Worm (Caenorhabditis elegans) whole organism, L4/young adult: ENCODE results near the gene fbxa-71.
"Not testable (repeated sequence)": the region's sequence is repeated elsewhere in the genome, so short reads cannot be mapped to it uniquely, and the experiment has no call there.

Experiments
- W03F9.2 ChIP-seq: fragments of 150-350 bp; optimal IDR thresholded peaks from 2 replicates; lab custom pipeline; 2014; ENCODE audit warnings: missing biosample characterization, missing genetic modification characterization
- dao-5 ChIP-seq: sonication (generic microtip); optimal IDR thresholded peaks from 2 replicates; lab custom pipeline; 2016; ENCODE audit warnings: missing genotype, missing genetic modification characterization, moderate library complexity, missing compliant biosample characterization
- him-1 ChIP-seq: sonication (generic microtip); optimal IDR thresholded peaks from 2 replicates; lab custom pipeline; 2016; ENCODE audit warnings: missing genotype, missing genetic modification reagents, missing genetic modification characterization, missing compliant biosample characterization

Gene fbxa-71

DNA sequence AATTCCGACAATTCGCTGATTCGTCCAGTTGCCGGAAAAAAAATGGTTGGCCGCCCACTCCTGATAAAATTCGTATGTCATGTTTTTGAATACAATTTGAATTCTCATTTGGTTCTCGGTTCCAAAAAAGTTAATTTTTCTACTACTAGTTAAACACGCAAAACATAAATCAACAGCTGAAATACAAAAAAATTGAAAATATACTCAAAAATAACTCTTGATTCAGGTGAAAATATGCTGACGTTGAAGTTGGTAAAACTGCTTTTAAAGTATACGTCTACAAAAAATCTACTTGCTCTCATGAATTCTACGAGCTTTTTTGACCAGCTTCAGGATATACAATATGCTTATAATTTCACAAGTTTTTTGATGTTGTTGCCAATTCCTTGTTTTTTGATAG is 15.2 kb upstream of the fbxa-71 start, which contains the start of gene srz-56:
Gene srz-56 (plus strand): TSS at position 301 of the 400 bp plus-strand sequence.
- no peak for TF ChIP-seq him-1 (tag; lab: Kevin White, UChicago)
- no peak for TF ChIP-seq dao-5 (tag; lab: Kevin White, UChicago)
- TF ChIP-seq W03F9.2 (tag; lab: Kevin White, UChicago): no peak

DNA sequence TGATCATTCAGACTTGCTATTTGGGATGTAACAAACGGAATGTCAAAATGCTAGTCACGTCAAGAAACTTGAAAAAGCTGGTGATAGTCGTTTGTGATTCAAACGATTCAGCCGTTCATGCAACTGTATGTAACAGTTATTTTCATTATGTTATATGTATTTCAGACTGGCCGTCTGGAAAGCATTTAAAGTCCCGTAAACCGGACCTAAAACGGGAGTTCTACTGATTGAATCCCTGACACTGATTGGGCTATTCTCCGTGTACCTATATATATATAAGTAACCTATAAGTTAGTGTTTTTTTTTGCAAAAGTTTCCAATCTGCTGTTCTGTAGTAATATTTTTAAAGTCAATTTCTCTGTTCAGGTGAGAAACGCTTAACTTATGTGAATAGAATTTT is 12.0 kb upstream of the fbxa-71 start:
- no peak for TF ChIP-seq dao-5 (tag; lab: Kevin White, UChicago)
- no peak for TF ChIP-seq W03F9.2 (tag; lab: Kevin White, UChicago)
- TF ChIP-seq him-1 (tag; lab: Kevin White, UChicago): no peak

DNA sequence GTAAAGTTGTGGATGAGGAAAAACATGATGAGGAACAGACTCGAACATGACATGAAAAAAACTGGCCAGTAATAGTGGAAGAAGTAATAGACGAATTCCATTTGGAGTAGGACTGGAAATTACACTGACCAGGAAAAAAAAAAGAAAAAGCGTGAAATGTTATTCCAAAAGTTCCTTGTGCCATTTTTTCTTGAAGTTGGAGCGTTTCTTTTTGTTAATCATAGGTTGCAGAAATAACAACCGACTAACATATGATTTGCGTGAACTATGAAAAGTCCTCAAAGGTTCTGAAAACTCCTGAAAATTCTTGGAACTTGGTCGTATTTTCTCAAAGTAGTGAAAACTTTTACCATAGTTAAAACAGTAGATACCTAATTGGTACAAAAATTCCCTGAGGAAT is 9.9 kb upstream of the fbxa-71 start, which contains the start of gene srd-67:
Gene srd-67 (minus strand): TSS at position 101 of the 400 bp plus-strand sequence.
- no peak for TF ChIP-seq W03F9.2 (tag; lab: Kevin White, UChicago)
- no peak for TF ChIP-seq him-1 (tag; lab: Kevin White, UChicago)
- TF ChIP-seq dao-5 (tag; lab: Kevin White, UChicago): no peak

DNA sequence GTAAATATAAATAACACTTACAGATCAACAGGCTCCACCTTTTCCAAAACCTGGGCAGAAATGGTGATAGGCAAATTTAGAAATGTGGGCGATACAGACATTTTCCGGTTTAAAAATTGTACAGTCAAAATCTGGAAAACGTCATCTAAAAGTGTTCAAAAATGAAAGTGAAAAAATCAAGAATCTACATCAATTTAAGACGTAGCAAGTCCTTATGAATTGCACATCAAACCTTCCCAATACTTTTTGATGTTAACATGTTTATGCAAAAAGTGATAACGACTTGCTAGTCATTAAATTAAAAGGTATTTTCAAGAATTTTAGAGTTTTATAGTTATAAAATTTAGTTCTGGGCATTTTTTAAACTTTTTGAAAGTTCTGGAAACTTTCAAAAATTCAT is 4.3 kb upstream of the fbxa-71 start, which contains the start of gene fbxa-7:
Gene fbxa-7 (minus strand): TSS at position 101 of the 400 bp plus-strand sequence.
- no peak for TF ChIP-seq W03F9.2 (tag; lab: Kevin White, UChicago)
- TF ChIP-seq dao-5 (tag; lab: Kevin White, UChicago): no peak
- no peak for TF ChIP-seq him-1 (tag; lab: Kevin White, UChicago)

DNA sequence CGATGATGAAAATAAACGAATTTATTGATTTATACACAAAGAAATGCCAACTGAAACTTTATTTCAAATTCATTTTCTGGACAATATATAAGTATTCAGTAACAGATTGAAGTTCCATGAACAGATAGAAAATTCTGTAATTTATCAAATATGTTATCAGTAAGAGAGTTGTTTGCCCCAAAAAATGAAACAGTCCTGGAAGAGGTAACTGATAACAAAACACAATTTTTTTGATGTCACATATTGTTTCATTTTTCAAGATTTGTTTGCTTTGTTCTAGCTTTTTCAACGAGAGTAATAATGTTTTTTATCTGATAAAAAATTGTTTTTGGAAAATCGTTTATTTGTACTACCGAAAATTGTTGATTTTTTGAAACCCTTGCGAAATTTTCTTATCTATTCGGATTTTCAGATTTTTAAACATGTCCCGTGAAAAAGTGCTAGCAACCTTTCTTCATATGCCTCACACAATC is 2.6 kb upstream of the fbxa-71 start, which contains the start of gene fbxa-73:
Gene fbxa-73 (plus strand): TSS at position 423 of the 473 bp plus-strand sequence.
- no peak for TF ChIP-seq him-1 (tag; lab: Kevin White, UChicago)
- TF ChIP-seq dao-5 (tag; lab: Kevin White, UChicago): no peak
- TF ChIP-seq W03F9.2 (tag; lab: Kevin White, UChicago): no peak

DNA sequence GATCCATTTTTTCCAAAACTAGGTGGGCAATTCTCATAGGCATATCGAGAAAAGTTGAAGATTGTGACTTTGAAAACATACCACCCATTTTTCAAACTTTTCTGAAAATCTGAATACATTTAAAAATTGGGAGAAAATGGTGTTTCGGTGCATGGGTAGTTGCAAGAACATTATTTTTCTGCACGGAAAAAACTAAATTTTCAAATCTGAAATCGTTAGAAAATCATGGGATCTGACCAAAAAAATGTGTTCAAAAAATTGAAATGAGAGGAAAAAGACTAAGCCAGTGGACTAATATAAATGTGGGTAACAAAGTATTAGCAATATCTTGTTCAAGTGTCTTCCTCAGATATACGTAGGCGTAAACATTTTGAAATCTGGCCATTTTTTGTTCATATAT is 3.2 kb downstream of the fbxa-71 start, which contains the start of gene fbxa-43:
Gene fbxa-43 (minus strand): TSS at position 101 of the 400 bp plus-strand sequence.
- no peak for TF ChIP-seq him-1 (tag; lab: Kevin White, UChicago)

DNA sequence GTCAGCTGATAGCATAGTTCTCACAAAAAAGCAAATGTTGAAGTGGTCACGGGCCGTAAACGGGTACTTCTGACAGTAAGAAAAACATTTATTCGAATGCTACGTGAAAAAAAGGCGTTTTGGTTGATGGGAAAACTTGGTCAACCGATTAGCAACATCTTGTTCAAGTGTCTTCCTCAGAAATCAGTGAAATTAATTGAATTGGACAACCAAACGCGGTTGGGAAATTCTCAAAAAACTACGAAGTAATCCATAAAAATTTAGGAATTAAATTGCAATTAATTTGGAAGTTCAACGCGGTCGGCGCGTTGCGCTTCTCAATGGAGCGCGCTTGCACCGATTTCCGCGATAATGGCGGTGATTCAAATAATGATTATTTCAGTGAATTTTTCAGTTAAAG is 3.7 kb downstream of the fbxa-71 start:
- TF ChIP-seq him-1 (tag; lab: Kevin White, UChicago) (no peak), dao-5 (tag; lab: Kevin White, UChicago) (no peak), W03F9.2 (tag; lab: Kevin White, UChicago) (no peak)

DNA sequence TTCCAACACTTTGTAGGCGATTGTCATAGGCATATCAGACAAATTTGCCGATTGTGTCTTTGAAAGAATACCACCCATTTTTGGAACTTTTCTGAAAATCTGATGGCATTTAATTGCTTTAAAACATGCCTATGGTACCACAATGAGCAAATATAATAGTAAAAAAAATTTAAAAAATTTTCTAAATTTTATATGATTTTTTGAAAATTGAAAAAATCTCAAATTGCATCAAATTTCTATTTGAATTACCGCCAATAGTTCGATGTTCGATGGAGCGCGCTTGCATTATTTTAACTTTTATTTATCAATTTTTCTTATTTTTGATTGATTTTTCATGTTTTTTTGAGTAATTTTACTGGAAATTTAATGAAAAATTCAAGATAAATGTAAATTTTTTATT is 5.7 kb downstream of the fbxa-71 start, which contains the start of gene fbxa-42:
Gene fbxa-42 (minus strand): TSS at position 101 of the 400 bp plus-strand sequence.
- not testable (repeated sequence) for TF ChIP-seq W03F9.2, him-1, dao-5 (tag; lab: Kevin White, UChicago)

DNA sequence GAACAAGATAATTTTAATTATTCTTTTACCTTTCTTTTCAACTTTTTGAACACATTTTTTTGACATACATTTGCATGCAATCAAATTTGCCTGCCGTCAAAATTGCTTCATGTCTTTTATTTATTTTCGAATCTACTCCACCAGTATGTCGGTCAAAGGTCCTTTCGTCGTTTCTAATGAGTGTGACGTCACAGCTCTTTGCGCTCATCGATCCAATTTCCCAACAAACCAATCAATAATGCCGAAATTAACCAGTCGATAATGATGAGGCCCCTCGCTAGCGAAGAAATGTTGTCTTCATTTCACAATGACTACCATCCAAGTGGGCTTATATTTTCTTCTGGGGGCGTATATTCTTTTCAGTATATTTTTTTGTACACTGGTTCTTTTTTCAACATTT is 7.3 kb downstream of the fbxa-71 start, which contains the start of gene Y54F10BM.6:
Gene Y54F10BM.6 (plus strand): TSS at position 301 of the 400 bp plus-strand sequence.
- TF ChIP-seq W03F9.2 (tag; lab: Kevin White, UChicago) (no peak), him-1 (tag; lab: Kevin White, UChicago) (no peak), dao-5 (tag; lab: Kevin White, UChicago) (no peak)

DNA sequence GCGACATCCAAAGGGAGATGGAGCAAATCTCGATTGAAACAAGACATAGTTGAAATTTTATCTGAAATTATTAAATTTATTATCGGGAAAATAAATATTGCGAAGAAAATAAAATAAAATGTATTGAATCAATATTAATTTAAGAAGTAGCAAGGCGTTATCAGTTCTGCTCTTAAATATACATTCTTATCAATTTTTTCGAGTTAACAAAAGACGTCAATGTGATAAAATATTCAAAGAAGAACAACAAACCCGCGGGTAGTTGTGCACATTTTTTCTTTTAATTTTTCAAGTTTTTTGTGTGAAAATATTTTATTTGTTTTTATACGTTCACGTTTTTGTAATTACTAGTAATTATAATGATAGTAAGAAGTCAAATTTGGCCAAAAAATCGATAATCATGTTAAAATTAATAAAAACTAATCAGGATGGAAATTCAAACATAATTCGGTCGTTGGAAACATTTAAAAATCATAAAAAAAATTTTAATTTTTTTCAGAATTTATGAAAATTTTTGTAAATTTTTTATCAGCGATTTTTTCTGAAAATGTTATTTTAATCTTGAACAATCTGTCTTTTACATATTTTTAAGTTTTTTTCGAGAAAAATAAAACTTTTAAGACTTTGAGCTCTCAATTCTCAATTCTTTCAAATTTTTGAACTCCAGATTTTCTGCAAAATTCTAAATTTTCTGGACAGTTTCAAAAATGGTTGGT is 10.5 kb downstream of the fbxa-71 start, which contains the start of gene fbxa-9:
Gene fbxa-9 (plus strand): TSS at position 666 of the 716 bp plus-strand sequence.
- TF ChIP-seq dao-5 (tag; lab: Kevin White, UChicago) (no peak), him-1 (tag; lab: Kevin White, UChicago) (no peak), W03F9.2 (tag; lab: Kevin White, UChicago) (no peak)

DNA sequence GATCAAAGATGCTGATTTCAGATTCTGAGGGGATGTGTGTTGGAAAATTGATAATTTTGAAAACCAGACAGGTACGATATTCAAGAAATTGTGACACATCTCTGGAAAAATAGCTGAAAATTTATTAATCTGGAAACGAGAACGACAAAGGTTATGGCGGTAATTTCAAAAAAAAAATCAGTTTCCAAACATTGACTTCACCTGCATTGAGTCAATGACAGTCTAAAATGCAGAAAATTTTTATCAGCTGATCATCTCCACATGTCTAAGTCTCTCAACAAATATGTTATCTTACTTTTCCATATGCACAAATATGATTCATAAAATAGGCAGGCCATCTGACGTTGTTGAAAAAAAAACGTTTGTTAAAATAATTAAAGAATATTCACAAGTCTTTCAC is 16.5 kb downstream of the fbxa-71 start, which contains the start of gene fbxa-48:
Gene fbxa-48 (minus strand): TSS at position 101 of the 400 bp plus-strand sequence.
- TF ChIP-seq W03F9.2 (tag; lab: Kevin White, UChicago): no peak
- no peak for TF ChIP-seq him-1 (tag; lab: Kevin White, UChicago)
- TF ChIP-seq dao-5 (tag; lab: Kevin White, UChicago): no peak

DNA sequence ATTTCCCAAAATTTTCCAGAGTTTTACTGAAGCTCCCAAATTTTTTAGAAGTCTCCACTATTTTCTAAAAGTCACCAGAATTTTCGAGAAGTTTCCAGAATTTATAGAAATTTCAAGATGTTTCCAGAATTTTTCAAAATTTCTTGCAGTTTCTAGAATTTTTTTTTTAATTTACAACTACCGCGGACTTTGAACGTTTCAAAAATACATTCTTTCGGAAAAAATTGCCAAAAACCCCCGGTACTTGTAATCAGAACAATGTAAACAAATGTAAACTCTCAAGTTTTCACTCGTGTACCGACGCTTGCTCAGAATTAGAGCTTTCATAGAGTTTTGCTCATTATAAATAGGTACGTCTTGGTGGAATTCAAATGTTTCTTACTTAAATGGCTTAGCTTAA is 17.1 kb downstream of the fbxa-71 start, which contains the start of gene fbxa-39:
Gene fbxa-39 (plus strand): TSS at position 301 of the 400 bp plus-strand sequence.
- TF ChIP-seq dao-5 (tag; lab: Kevin White, UChicago) (no peak), him-1 (tag; lab: Kevin White, UChicago) (no peak), W03F9.2 (tag; lab: Kevin White, UChicago) (no peak)

DNA sequence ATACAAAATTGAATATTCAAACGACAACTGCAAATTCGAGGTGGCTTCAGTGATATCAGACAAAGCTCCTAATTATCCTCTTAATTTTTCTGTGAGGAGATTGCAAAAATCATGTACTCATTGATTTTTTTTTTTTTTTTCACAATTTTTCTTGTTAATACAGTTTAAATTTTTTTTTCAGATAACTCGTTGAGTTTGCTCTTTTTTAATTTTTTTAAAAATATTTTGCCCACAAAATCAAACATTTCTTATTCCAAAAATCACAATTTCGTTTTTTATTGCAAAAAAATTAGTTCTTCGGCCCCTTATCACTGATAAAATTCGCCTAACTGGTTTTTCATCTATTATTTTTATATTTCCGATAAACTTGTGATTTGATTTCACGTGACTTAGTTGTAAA is 21.2 kb downstream of the fbxa-71 start, which contains the start of gene Y54F10BM.21:
Gene Y54F10BM.21 (plus strand): TSS at position 301 of the 400 bp plus-strand sequence.
- TF ChIP-seq him-1 (tag; lab: Kevin White, UChicago) (no peak), dao-5 (tag; lab: Kevin White, UChicago) (no peak), W03F9.2 (tag; lab: Kevin White, UChicago) (no peak)
